Worm (Caenorhabditis elegans) whole organism, L1 larva: ENCODE measurements around the gene lec-8.
A peak's percentile ranks its signal among the peaks of the same experiment; 100 is the strongest.

ENCODE experiments used
- C16A3.4 ChIP-seq: fragments of 150-350 bp; optimal IDR thresholded peaks from 2 replicates; lab custom pipeline; 2014; ENCODE audit warnings: missing biosample characterization, missing genetic modification characterization
- ceh-88 ChIP-seq: fragments of 200-800 bp; sonication (Bioruptor generic); IDR thresholded peaks from 2 replicates; pipeline ENCODE4 v1.3.6; 2022; ENCODE audit warnings: missing genetic modification characterization, missing compliant biosample characterization
- jun-1 ChIP-seq: fragments of 150-350 bp; optimal IDR thresholded peaks from 2 replicates; lab custom pipeline; 2014; ENCODE audit warnings: missing biosample characterization, missing genetic modification reagents, missing genetic modification characterization
- lin-13 ChIP-seq: fragments of 150-350 bp; optimal IDR thresholded peaks from 2 replicates; lab custom pipeline; 2014; ENCODE audit warnings: missing biosample characterization, missing genetic modification reagents, missing genetic modification characterization

DNA sequence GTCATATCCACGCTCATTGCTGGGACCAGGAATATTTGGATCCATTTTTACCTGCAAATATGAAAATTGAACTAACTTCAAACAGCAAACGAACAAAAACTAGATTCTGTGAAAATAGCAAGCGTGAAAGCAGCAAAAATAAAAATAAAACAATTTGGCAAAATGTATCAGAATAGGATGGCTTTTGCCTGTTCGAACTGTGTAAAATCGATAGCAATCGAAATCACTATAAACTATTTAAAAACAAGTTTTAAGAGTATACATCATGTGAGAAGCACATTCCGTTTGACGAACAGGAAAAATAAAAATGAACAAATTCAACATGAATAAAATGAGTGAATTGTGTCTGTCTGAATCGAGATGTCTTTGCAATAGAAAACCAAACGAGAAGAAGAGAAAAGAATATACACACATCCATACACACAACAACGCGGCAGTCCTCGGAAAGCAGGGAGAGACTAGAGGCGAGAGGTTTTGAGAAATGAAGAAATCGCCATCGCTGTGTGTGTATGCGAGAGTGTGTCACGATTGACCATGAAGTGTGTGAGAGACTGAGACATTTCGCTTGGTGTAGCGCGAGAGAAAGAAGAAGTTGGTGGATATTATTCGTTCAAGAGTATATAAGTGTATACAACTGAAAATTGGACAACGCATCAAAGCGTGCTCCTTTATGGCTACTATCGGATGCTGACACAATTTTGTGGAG is 49.2 kb downstream of the lec-8 start, which contains the start of gene phf-34:
- TF ChIP-seq ceh-88 (GFP tag; lab: Robert Waterston, UW) (no peak), lin-13 (no peak), jun-1 (peak; percentile 1), C16A3.4 (peak; percentile 38)
